Fruit fly (Drosophila melanogaster): Measurements from ENCODE around the gene CG33223.

DNA sequence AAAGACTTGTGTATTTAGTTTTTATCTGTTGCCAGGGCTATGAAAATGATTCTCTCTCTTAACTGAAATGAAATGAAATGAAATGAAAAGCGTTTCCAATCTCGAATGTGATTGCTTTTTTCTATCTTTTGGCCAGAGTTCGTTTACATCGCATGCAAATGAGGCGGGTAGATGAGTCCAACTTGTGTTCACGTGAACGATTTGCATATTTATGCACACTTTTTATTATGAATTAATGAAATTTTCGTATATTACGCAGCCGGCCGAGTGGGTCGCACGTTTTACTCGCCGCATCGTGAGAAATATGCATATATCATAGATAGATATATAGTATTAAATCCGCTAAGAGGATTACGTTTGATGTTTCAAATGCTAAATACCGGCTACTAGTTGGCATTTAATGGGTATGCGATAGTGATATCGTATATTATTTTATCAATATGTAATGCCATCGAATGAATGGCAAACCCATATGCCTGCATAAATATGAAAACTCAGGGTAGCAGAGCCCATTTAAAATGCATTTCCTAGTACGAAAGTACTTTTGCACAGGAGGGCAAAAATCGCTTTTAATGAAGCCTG is 21.4 kb upstream of the CG33223 start:
- TF ChIP-seq pan (optimal IDR thresholded peaks at IDR 0.05) (no peak), Dll (optimal IDR thresholded peaks at IDR 0.05) (no peak), CG8478 (optimal IDR thresholded peaks at IDR 0.05) (no peak), usp (GFP tag; optimal IDR thresholded peaks at IDR 0.05) (no peak)
